Fruit fly (Drosophila melanogaster) S2 (cell line): ENCODE data around the gene CG7295.

Experiments used
- CG8478 ChIP-seq: fragments of >200 bp; optimal IDR thresholded peaks from 2 replicates; lab custom pipeline; 2018
- CTCF ChIP-seq, 2 experiments: fragments of >200 bp; optimal IDR thresholded peaks; 2 replicates each; lab custom pipeline; 2018

- TF ChIP-seq CG8478 (lab: Kevin White, UChicago) (no peak), CTCF (optimal IDR thresholded peaks at IDR 0.05; lab: Kevin White, UChicago) (peak; percentile 56 to 67)
Measured at dm6 chr2L:1909681-1910080, 40.1 kb downstream of the CG7295 start.
